Fruit fly (Drosophila melanogaster) whole organism, embryonic: ENCODE measurements around the gene CG5861.
A peak's percentile ranks its signal among the peaks of the same experiment; 100 is the strongest.

Experiments
- Atf-2 ChIP-seq: fragments of 200-800 bp; sonication (Bioruptor generic); optimal IDR thresholded peaks from 2 replicates; lab custom pipeline; 2016; ENCODE audit warnings: missing biosample characterization, missing genetic modification characterization
- CG10366 ChIP-seq: fragments of 200-800 bp; sonication (Bioruptor generic); IDR thresholded peaks from 2 replicates; pipeline ENCODE4 v1.3.6; 2022; ENCODE audit warnings: missing biosample characterization, missing genetic modification characterization
- CG10565 ChIP-seq: fragments of 200-800 bp; sonication (Bioruptor generic); optimal IDR thresholded peaks from 3 replicates; lab custom pipeline; 2016; ENCODE audit warnings: missing biosample characterization, mild to moderate bottlenecking, missing genetic modification characterization
- CG11093 ChIP-seq: fragments of 200-800 bp; sonication (Bioruptor generic); IDR thresholded peaks from 3 replicates; pipeline ENCODE4 v1.3.6; 2022; ENCODE audit warnings: missing biosample characterization, missing genetic modification characterization
- CG11247 ChIP-seq: fragments of 200-800 bp; sonication (Bioruptor generic); IDR thresholded peaks from 2 replicates; pipeline ENCODE4 v1.3.6; 2022; ENCODE audit warnings: missing biosample characterization, missing genetic modification characterization
- CG1233 ChIP-seq: fragments of 200-800 bp; sonication (Bioruptor generic); optimal IDR thresholded peaks from 4 replicates; lab custom pipeline; 2018; ENCODE audit warnings: missing biosample characterization, mild to moderate bottlenecking, missing genetic modification characterization
- CG12391 ChIP-seq: fragments of 200-800 bp; sonication (Bioruptor generic); optimal IDR thresholded peaks from 3 replicates; lab custom pipeline; 2018; ENCODE audit warnings: missing biosample characterization, mild to moderate bottlenecking, missing genetic modification characterization, moderate library complexity
- CG14710 ChIP-seq: fragments of 200-800 bp; sonication (Bioruptor generic); optimal IDR thresholded peaks from 3 replicates; lab custom pipeline; 2019; ENCODE audit warnings: missing biosample characterization, mild to moderate bottlenecking, missing genetic modification characterization, moderate library complexity
- CG15073 ChIP-seq: fragments of 200-800 bp; sonication (Bioruptor generic); optimal IDR thresholded peaks from 2 replicates; lab custom pipeline; 2016; ENCODE audit warnings: missing biosample characterization, missing genetic modification characterization
- CG15696 ChIP-seq: fragments of 200-800 bp; sonication (Bioruptor generic); optimal IDR thresholded peaks from 2 replicates; lab custom pipeline; 2019; ENCODE audit warnings: missing biosample characterization, mild to moderate bottlenecking, missing genetic modification characterization, moderate library complexity
- CG17359 ChIP-seq: fragments of 200-800 bp; sonication (Bioruptor generic); optimal IDR thresholded peaks from 3 replicates; lab custom pipeline; 2018; ENCODE audit warnings: missing biosample characterization, mild to moderate bottlenecking, missing genetic modification characterization, moderate library complexity
- CG17829 ChIP-seq: fragments of 200-800 bp; optimal IDR thresholded peaks from 2 replicates; lab custom pipeline; 2019; ENCODE audit warnings: missing biosample characterization, mild to moderate bottlenecking, missing genetic modification characterization, moderate library complexity
- CG18764 ChIP-seq: fragments of 200-800 bp; sonication (Bioruptor generic); optimal IDR thresholded peaks from 3 replicates; lab custom pipeline; 2016; ENCODE audit warnings: missing biosample characterization, missing genetic modification characterization
- CG2120 ChIP-seq: fragments of 200-800 bp; sonication (Bioruptor generic); optimal IDR thresholded peaks from 3 replicates; lab custom pipeline; 2016; ENCODE audit warnings: missing biosample characterization, missing genetic modification characterization
- CG2202 ChIP-seq: fragments of 200-800 bp; sonication (Bioruptor generic); optimal IDR thresholded peaks from 2 replicates; lab custom pipeline; 2018; ENCODE audit warnings: missing biosample characterization, mild to moderate bottlenecking, missing genetic modification characterization
- CG2889 ChIP-seq: fragments of 200-800 bp; sonication (Bioruptor generic); IDR thresholded peaks from 3 replicates; pipeline ENCODE4 v1.3.6; 2022; ENCODE audit warnings: missing biosample characterization, missing genetic modification characterization
- CG5245 ChIP-seq: fragments of 200-800 bp; sonication (Bioruptor generic); optimal IDR thresholded peaks from 3 replicates; lab custom pipeline; 2016; ENCODE audit warnings: missing biosample characterization, missing genetic modification characterization
- CG6791 ChIP-seq: fragments of 200-800 bp; sonication (Bioruptor generic); IDR thresholded peaks from 3 replicates; pipeline ENCODE4 v1.3.6; 2022; ENCODE audit warnings: missing biosample characterization, missing genetic modification characterization; ENCODE audit not compliant: partially characterized antibody
- CG8359 ChIP-seq: fragments of 200-800 bp; sonication (Bioruptor generic); optimal IDR thresholded peaks from 2 replicates; lab custom pipeline; 2017; ENCODE audit warnings: missing biosample characterization, mild to moderate bottlenecking, missing genetic modification characterization, borderline replicate concordance
- CG8388 ChIP-seq: fragments of 200-800 bp; sonication (Bioruptor generic); optimal IDR thresholded peaks from 2 replicates; lab custom pipeline; 2019; ENCODE audit warnings: missing biosample characterization, mild to moderate bottlenecking, missing genetic modification characterization, moderate library complexity
- CG9437 ChIP-seq: fragments of 200-800 bp; sonication (Bioruptor generic); optimal IDR thresholded peaks from 2 replicates; lab custom pipeline; 2018; ENCODE audit warnings: missing biosample characterization, mild to moderate bottlenecking, missing genetic modification characterization
- D19B ChIP-seq: fragments of 200-800 bp; sonication (Bioruptor generic); optimal IDR thresholded peaks from 2 replicates; lab custom pipeline; 2017; ENCODE audit warnings: missing biosample characterization, mild to moderate bottlenecking, missing genetic modification characterization
- Dll ChIP-seq: fragments of 200-800 bp; sonication (Bioruptor generic); IDR thresholded peaks from 4 replicates; pipeline ENCODE4 v1.3.6; 2022; ENCODE audit warnings: missing biosample characterization, missing genetic modification characterization; ENCODE audit not compliant: partially characterized antibody
- GATAe ChIP-seq: fragments of 200-800 bp; sonication (Bioruptor generic); conservative IDR thresholded peaks from 2 replicates; pipeline ENCODE4 v1.3.6; 2022; ENCODE audit warnings: missing biosample characterization, missing genetic modification characterization
- H2.0 ChIP-seq: fragments of 200-800 bp; sonication (Bioruptor generic); IDR thresholded peaks from 2 replicates; pipeline ENCODE4 v1.3.6; 2022; ENCODE audit warnings: missing biosample characterization, missing genetic modification characterization
- Hand ChIP-seq: fragments of 200-800 bp; sonication (Bioruptor generic); optimal IDR thresholded peaks from 2 replicates; lab custom pipeline; 2017; ENCODE audit warnings: mild to moderate bottlenecking, missing biosample characterization, missing genetic modification reagents, missing genetic modification characterization
- HmgZ ChIP-seq: fragments of 200-800 bp; sonication (Bioruptor generic); optimal IDR thresholded peaks from 2 replicates; lab custom pipeline; 2018; ENCODE audit warnings: missing biosample characterization, mild to moderate bottlenecking, missing genetic modification characterization
- Hmx ChIP-seq: fragments of 200-800 bp; sonication (Bioruptor generic); optimal IDR thresholded peaks from 2 replicates; lab custom pipeline; 2016; ENCODE audit warnings: missing biosample characterization, missing genetic modification characterization
- Hsf ChIP-seq: fragments of 200-800 bp; sonication (Bioruptor generic); optimal IDR thresholded peaks from 3 replicates; lab custom pipeline; 2016; ENCODE audit warnings: missing biosample characterization, missing genetic modification characterization
- MESR4 ChIP-seq: fragments of 200-800 bp; sonication (Bioruptor generic); optimal IDR thresholded peaks from 2 replicates; lab custom pipeline; 2018; ENCODE audit warnings: missing biosample characterization, mild to moderate bottlenecking, missing genetic modification characterization, moderate library complexity
- Mes4 ChIP-seq: fragments of 200-800 bp; sonication (Bioruptor generic); optimal IDR thresholded peaks from 2 replicates; lab custom pipeline; 2016; ENCODE audit warnings: missing biosample characterization, missing genetic modification characterization
- Nf-YB ChIP-seq: fragments of 200-800 bp; sonication (Bioruptor generic); optimal IDR thresholded peaks from 3 replicates; lab custom pipeline; 2019; ENCODE audit warnings: missing biosample characterization, mild to moderate bottlenecking, missing genetic modification characterization, moderate library complexity
- Pdp1 ChIP-seq, 2 experiments: fragments of 200-800 bp; sonication (Bioruptor generic); optimal IDR thresholded peaks; 3 replicates each; lab custom pipeline; 2016; ENCODE audit warnings: missing biosample characterization in 2 of 2, missing genetic modification characterization in 2 of 2, mild to moderate bottlenecking in 1 of 2, moderate library complexity in 1 of 2
- Sox102F ChIP-seq: fragments of 200-800 bp; sonication (Bioruptor generic); optimal IDR thresholded peaks from 2 replicates; lab custom pipeline; 2018; ENCODE audit warnings: missing biosample characterization, mild to moderate bottlenecking, missing genetic modification characterization, moderate library complexity
- Sry-β ChIP-seq: fragments of 200-800 bp; sonication (Bioruptor generic); optimal IDR thresholded peaks from 2 replicates; lab custom pipeline; 2018; ENCODE audit warnings: missing biosample characterization, mild to moderate bottlenecking, missing genetic modification characterization, moderate library complexity
- Xrp1 ChIP-seq: fragments of 200-800 bp; sonication (Bioruptor generic); IDR thresholded peaks from 2 replicates; pipeline ENCODE4 v1.3.6; 2022; ENCODE audit warnings: missing biosample characterization, missing genetic modification characterization
- ab ChIP-seq: fragments of 200-800 bp; sonication (Bioruptor generic); optimal IDR thresholded peaks from 2 replicates; lab custom pipeline; 2016; ENCODE audit warnings: missing biosample characterization, missing genetic modification characterization
- aop ChIP-seq: fragments of 200-800 bp; sonication (Bioruptor generic); IDR thresholded peaks from 2 replicates; pipeline ENCODE4 v1.3.6; 2022; ENCODE audit warnings: missing biosample characterization, missing genetic modification characterization
- cato ChIP-seq: fragments of 200-800 bp; sonication (Bioruptor generic); optimal IDR thresholded peaks from 2 replicates; lab custom pipeline; 2016; ENCODE audit warnings: missing biosample characterization, missing genetic modification characterization, borderline replicate concordance
- ci ChIP-seq: fragments of 200-800 bp; sonication (Bioruptor generic); IDR thresholded peaks from 3 replicates; pipeline ENCODE4 v1.3.6; 2022; ENCODE audit warnings: missing biosample characterization, missing genetic modification characterization
- h ChIP-seq: fragments of >200 bp; optimal IDR thresholded peaks from 2 replicates; lab custom pipeline; 2017
- insv ChIP-seq, 2 experiments: fragments of 200-800 bp; sonication (Bioruptor generic); optimal IDR thresholded peaks; 3 replicates each; lab custom pipeline; 2016 to 2018; ENCODE audit warnings: missing biosample characterization in 2 of 2, missing genetic modification characterization in 2 of 2
- kni ChIP-seq: fragments of 200-800 bp; sonication (Bioruptor generic); optimal IDR thresholded peaks from 3 replicates; lab custom pipeline; 2017; ENCODE audit warnings: mild to moderate bottlenecking, missing biosample characterization, missing genetic modification reagents, missing genetic modification characterization
- nom ChIP-seq: fragments of 200-800 bp; sonication (Bioruptor generic); optimal IDR thresholded peaks from 2 replicates; lab custom pipeline; 2017; ENCODE audit warnings: missing biosample characterization, missing genetic modification characterization, mild to moderate bottlenecking, moderate library complexity, missing genetic modification reagents
- psq ChIP-seq: fragments of 200-800 bp; sonication (Bioruptor generic); optimal IDR thresholded peaks from 2 replicates; lab custom pipeline; 2017; ENCODE audit warnings: missing biosample characterization, missing genetic modification characterization
- rib ChIP-seq: fragments of 200-800 bp; sonication (Bioruptor generic); IDR thresholded peaks from 2 replicates; pipeline ENCODE4 v1.3.6; 2022; ENCODE audit warnings: missing biosample characterization, missing genetic modification characterization
- sd ChIP-seq: fragments of 200-800 bp; sonication (Bioruptor generic); optimal IDR thresholded peaks from 3 replicates; lab custom pipeline; 2018; ENCODE audit warnings: missing biosample characterization, mild to moderate bottlenecking, missing genetic modification characterization, moderate library complexity
- sisA ChIP-seq: fragments of 200-800 bp; sonication (Bioruptor generic); IDR thresholded peaks from 2 replicates; pipeline ENCODE4 v1.3.6; 2022; ENCODE audit warnings: missing biosample characterization, missing genetic modification characterization
- twi ChIP-seq: fragments of 200-800 bp; optimal IDR thresholded peaks from 2 replicates; lab custom pipeline; 2019; ENCODE audit warnings: missing biosample characterization, mild to moderate bottlenecking, missing genetic modification characterization, moderate library complexity
- yki ChIP-seq: fragments of >200 bp; optimal IDR thresholded peaks from 3 replicates; lab custom pipeline; 2018

The CG5861 gene

dm6 chr2L:16285692-16286359, 21.3 kb downstream of the CG5861 start (continued):
- TF ChIP-seq CG15073 (GFP tag; lab: Kevin White, UChicago) (no peak), CG10366 (GFP tag; lab: Robert Waterston, UW) (no peak), MESR4 (GFP tag; lab: Kevin White, UChicago) (peak; percentile 28), CG5245 (GFP tag; lab: Kevin White, UChicago) (peak; percentile 78), aop (GFP tag; lab: Robert Waterston, UW) (no peak), HmgZ (tag; lab: Kevin White, UChicago) (peak; percentile 90), CG11247 (no peak), Atf-2 (GFP tag; lab: Kevin White, UChicago) (peak; percentile 81), ab (peak; percentile 15), CG15696 (peak; percentile 80), ci (GFP tag; lab: Robert Waterston, UW) (no peak), CG2120 (GFP tag; lab: Kevin White, UChicago) (peak; percentile 88), yki (lab: Kevin White, UChicago) (peak; percentile 41), GATAe (GFP tag; lab: Robert Waterston, UW) (no peak), nom (peak; percentile 12), CG9437 (peak; percentile 56), CG12391 (tag; lab: Kevin White, UChicago) (peak; percentile 90), Nf-YB (GFP tag; lab: Kevin White, UChicago) (peak; percentile 63), CG6791 (no peak), CG14710 (tag; lab: Kevin White, UChicago) (peak; percentile 79), CG18764 (peak; percentile 83), Sry-β (GFP tag; lab: Kevin White, UChicago) (no peak), H2.0 (no peak), CG17359 (tag; lab: Kevin White, UChicago) (peak; percentile 94), insv (GFP tag; optimal IDR thresholded peaks at IDR 0.05; lab: Kevin White, UChicago) (no peak), Mes4 (GFP tag; lab: Kevin White, UChicago) (peak; percentile 79), CG8359 (GFP tag; lab: Kevin White, UChicago) (peak; percentile 78), Hsf (peak; percentile 91), sd (tag; lab: Kevin White, UChicago) (peak; percentile 73), twi (tag; lab: Kevin White, UChicago) (no peak), rib (no peak), CG17829 (tag; lab: Kevin White, UChicago) (peak; percentile 89), psq (GFP tag; lab: Kevin White, UChicago) (peak; percentile 48), CG2202 (tag; lab: Kevin White, UChicago) (peak; percentile 77), CG2889 (GFP tag; lab: Robert Waterston, UW) (no peak), h (no peak), kni (no peak), Hmx (GFP tag; lab: Kevin White, UChicago) (peak; percentile 22), CG8388 (GFP tag; lab: Kevin White, UChicago) (peak; percentile 84), CG1233 (GFP tag; lab: Kevin White, UChicago) (peak; percentile 81), Xrp1 (GFP tag; lab: Robert Waterston, UW) (no peak), Dll (GFP tag; lab: Robert Waterston, UW) (no peak), CG11093 (peak; percentile 80), cato (GFP tag; lab: Kevin White, UChicago) (peak; percentile 71), Sox102F (GFP tag; lab: Kevin White, UChicago) (peak; percentile 94), Pdp1 (GFP tag; optimal IDR thresholded peaks at IDR 0.05; lab: Kevin White, UChicago) (peak; percentile 86 to 97), sisA (GFP tag; lab: Robert Waterston, UW) (no peak), CG10565 (GFP tag; lab: Kevin White, UChicago) (no peak), D19B (GFP tag; lab: Kevin White, UChicago) (peak; percentile 75), Hand (GFP tag; lab: Kevin White, UChicago) (peak; percentile 76)
